Worm (Caenorhabditis elegans) whole organism, early embryonic: ENCODE data around the gene srz-63.

Experiments used
- B0310.2 ChIP-seq: sonication (generic microtip); optimal IDR thresholded peaks from 2 replicates; lab custom pipeline; 2016; ENCODE audit warnings: mild to moderate bottlenecking, missing genetic modification characterization, missing compliant biosample characterization
- F13C5.2 ChIP-seq: sonication (generic microtip); optimal IDR thresholded peaks from 2 replicates; lab custom pipeline; 2017; ENCODE audit warnings: mild to moderate bottlenecking, missing genetic modification characterization, inconsistent platforms, missing compliant biosample characterization
- aly-1 ChIP-seq: sonication (generic microtip); optimal IDR thresholded peaks from 2 replicates; lab custom pipeline; 2016; ENCODE audit warnings: missing genetic modification characterization, missing compliant biosample characterization
- ama-1 ChIP-seq: fragments of 150-350 bp; optimal IDR thresholded peaks from 2 replicates; lab custom pipeline; 2014
- ceh-13 ChIP-seq: fragments of 200-800 bp; sonication (Bioruptor generic); optimal IDR thresholded peaks from 2 replicates; lab custom pipeline; 2018; ENCODE audit warnings: mild to moderate bottlenecking, missing genetic modification characterization, missing compliant biosample characterization
- ceh-36 ChIP-seq: sonication (generic microtip); optimal IDR thresholded peaks from 2 replicates; lab custom pipeline; 2016; ENCODE audit warnings: missing genetic modification characterization, inconsistent platforms, missing compliant biosample characterization
- ets-7 ChIP-seq: sonication (generic microtip); optimal IDR thresholded peaks from 2 replicates; lab custom pipeline; 2016; ENCODE audit warnings: missing genotype, missing genetic modification characterization, missing compliant biosample characterization
- flt-1 ChIP-seq: fragments of 200-800 bp; sonication (Bioruptor generic); IDR thresholded peaks from 2 replicates; pipeline ENCODE4 v1.3.6; 2022; ENCODE audit warnings: missing genetic modification characterization, missing compliant biosample characterization
- hmbx-1 ChIP-seq: sonication (generic microtip); optimal IDR thresholded peaks from 2 replicates; lab custom pipeline; 2016; ENCODE audit warnings: mild to moderate bottlenecking, missing genetic modification characterization, missing compliant biosample characterization
- hmg-4 ChIP-seq: fragments of 200-800 bp; sonication (Bioruptor generic); optimal IDR thresholded peaks from 2 replicates; lab custom pipeline; 2018; ENCODE audit warnings: mild to moderate bottlenecking, missing genetic modification characterization, missing compliant biosample characterization
- hnd-1 ChIP-seq: sonication (generic microtip); optimal IDR thresholded peaks from 2 replicates; lab custom pipeline; 2016; ENCODE audit warnings: missing genetic modification characterization, missing compliant biosample characterization
- pes-1 ChIP-seq: fragments of 200-800 bp; sonication (Bioruptor generic); IDR thresholded peaks from 2 replicates; pipeline ENCODE4 v1.3.6; 2022; ENCODE audit warnings: missing genetic modification reagents, missing genetic modification characterization, missing compliant biosample characterization
- scrt-1 ChIP-seq: fragments of 200-800 bp; sonication (Bioruptor generic); IDR thresholded peaks from 2 replicates; pipeline ENCODE4 v1.3.6; 2022; ENCODE audit warnings: missing genetic modification characterization, missing compliant biosample characterization
- sea-1 ChIP-seq: fragments of 200-800 bp; sonication (Bioruptor generic); conservative IDR thresholded peaks from 2 replicates; pipeline ENCODE4 v1.3.6; 2022; ENCODE audit warnings: missing genetic modification characterization, missing compliant biosample characterization
- tbx-11 ChIP-seq: fragments of 200-800 bp; sonication (Bioruptor generic); IDR thresholded peaks from 2 replicates; pipeline ENCODE4 v1.3.6; 2022; ENCODE audit warnings: missing genetic modification characterization, missing compliant biosample characterization
- tbx-37 ChIP-seq: fragments of 200-800 bp; sonication (Bioruptor generic); conservative IDR thresholded peaks from 2 replicates; pipeline ENCODE4 v1.3.6; 2022; ENCODE audit warnings: missing genetic modification reagents, missing genetic modification characterization, missing compliant biosample characterization
- tra-4 ChIP-seq: sonication (generic microtip); optimal IDR thresholded peaks from 2 replicates; lab custom pipeline; 2017; ENCODE audit warnings: missing genetic modification characterization, missing compliant biosample characterization

srz-63 gene

ce11 chrII:1256742-1257141, 21.7 kb upstream of the srz-63 start:
- TF ChIP-seq B0310.2 (tag; lab: Kevin White, UChicago) (no peak), ama-1 (no peak), hmg-4 (GFP tag; lab: Kevin White, UChicago) (no peak), sea-1 (no peak), aly-1 (tag; lab: Kevin White, UChicago) (no peak), ets-7 (no peak), tbx-37 (GFP tag; lab: Robert Waterston, UW) (no peak), tra-4 (tag; lab: Kevin White, UChicago) (no peak), flt-1 (GFP tag; lab: Robert Waterston, UW) (no peak), hmbx-1 (tag; lab: Kevin White, UChicago) (no peak), ceh-13 (no peak)

- no peak for TF ChIP-seq tbx-37 (GFP tag; lab: Robert Waterston, UW)
- no peak for TF ChIP-seq ceh-36 (tag; lab: Kevin White, UChicago)
- TF ChIP-seq scrt-1, result no peak
- no peak for TF ChIP-seq tbx-11
- no peak for TF ChIP-seq hmbx-1 (tag; lab: Kevin White, UChicago)
- TF ChIP-seq ama-1, result no peak
Measured at ce11 chrII:1258634-1259033, 19.8 kb upstream of the srz-63 start, which contains the start of gene clpr-2. Gene clpr-2 (plus strand): TSS chrII:1258934.

- TF ChIP-seq B0310.2 (tag; lab: Kevin White, UChicago) (no peak), hmbx-1 (tag; lab: Kevin White, UChicago) (no peak), ceh-13 (no peak), aly-1 (tag; lab: Kevin White, UChicago) (no peak), ets-7 (no peak), hnd-1 (no peak), flt-1 (GFP tag; lab: Robert Waterston, UW) (no peak)
Measured at ce11 chrII:1266790-1267189, 11.7 kb upstream of the srz-63 start, which contains the start of gene oac-30. Gene oac-30 (minus strand): TSS chrII:1266890.

ce11 chrII:1271814-1272213, 6.6 kb upstream of the srz-63 start, which contains the start of gene srw-66:
Gene srw-66 (minus strand): TSS chrII:1271914.
- TF ChIP-seq B0310.2 (tag; lab: Kevin White, UChicago) (no peak), ama-1 (no peak), ceh-36 (tag; lab: Kevin White, UChicago) (no peak), flt-1 (GFP tag; lab: Robert Waterston, UW) (no peak), hnd-1 (no peak), aly-1 (tag; lab: Kevin White, UChicago) (no peak), tbx-37 (GFP tag; lab: Robert Waterston, UW) (no peak), hmbx-1 (tag; lab: Kevin White, UChicago) (no peak), scrt-1 (no peak)

ce11 chrII:1275439-1275838, 3.0 kb upstream of the srz-63 start, which contains the start of gene Y57G7A.5:
Gene Y57G7A.5 (minus strand): TSS chrII:1275539.
- TF ChIP-seq aly-1 (tag; lab: Kevin White, UChicago), result no peak
- TF ChIP-seq tra-4 (tag; lab: Kevin White, UChicago), result no peak
- no peak for TF ChIP-seq tbx-11
- no peak for TF ChIP-seq hnd-1
- TF ChIP-seq scrt-1, result no peak
- no peak for TF ChIP-seq sea-1

- no peak for TF ChIP-seq aly-1 (tag; lab: Kevin White, UChicago)
- no peak for TF ChIP-seq tbx-37 (GFP tag; lab: Robert Waterston, UW)
- no peak for TF ChIP-seq pes-1
- TF ChIP-seq B0310.2 (tag; lab: Kevin White, UChicago), result no peak
- TF ChIP-seq tbx-11, result no peak
- no peak for TF ChIP-seq scrt-1
Measured at ce11 chrII:1276778-1277177, 1.7 kb upstream of the srz-63 start, which contains the start of gene Y57G7A.11. Gene Y57G7A.11 (minus strand): TSS chrII:1276878.

- TF ChIP-seq ama-1, result no peak
- TF ChIP-seq hmbx-1 (tag; lab: Kevin White, UChicago), result no peak
- TF ChIP-seq tra-4 (tag; lab: Kevin White, UChicago), result no peak
Measured at ce11 chrII:1284985-1285384, 6.5 kb downstream of the srz-63 start.

ce11 chrII:1285514-1285913, 7.1 kb downstream of the srz-63 start, which contains the start of the genes Y57G7A.6 and Y57G7A.3:
Gene Y57G7A.6 (minus strand): TSS chrII:1285614.
Gene Y57G7A.3 (plus strand): TSS chrII:1285782.
- no peak for TF ChIP-seq B0310.2 (tag; lab: Kevin White, UChicago)
- TF ChIP-seq ama-1, result no peak
- TF ChIP-seq F13C5.2, result no peak
- no peak for TF ChIP-seq hmbx-1 (tag; lab: Kevin White, UChicago)
- no peak for TF ChIP-seq ets-7
- TF ChIP-seq tbx-37 (GFP tag; lab: Robert Waterston, UW), result no peak
- TF ChIP-seq tbx-11, result no peak
- TF ChIP-seq ceh-13, result no peak

- TF ChIP-seq hnd-1, result no peak
- no peak for TF ChIP-seq ceh-36 (tag; lab: Kevin White, UChicago)
- TF ChIP-seq scrt-1, result no peak
- no peak for TF ChIP-seq aly-1 (tag; lab: Kevin White, UChicago)
- no peak for TF ChIP-seq tbx-11
- no peak for TF ChIP-seq tbx-37 (GFP tag; lab: Robert Waterston, UW)
- no peak for TF ChIP-seq B0310.2 (tag; lab: Kevin White, UChicago)
- TF ChIP-seq ceh-13, result no peak
- no peak for TF ChIP-seq ama-1
- TF ChIP-seq ets-7, result no peak
- TF ChIP-seq pes-1, result no peak
- TF ChIP-seq hmbx-1 (tag; lab: Kevin White, UChicago), result no peak
Measured at ce11 chrII:1293157-1293556, 14.7 kb downstream of the srz-63 start, which contains the start of gene srz-64. Gene srz-64 (minus strand): TSS chrII:1293257.
